Worm (Caenorhabditis elegans) whole organism, young adult: ENCODE data around the gene ida-1.

Experiments used
- atf-7 ChIP-seq: sonication (generic microtip); optimal IDR thresholded peaks from 2 replicates; lab custom pipeline; 2017; ENCODE audit warnings: mild to moderate bottlenecking, missing genetic modification characterization, missing compliant biosample characterization
- die-1 ChIP-seq: sonication (generic microtip); optimal IDR thresholded peaks from 2 replicates; lab custom pipeline; 2016; ENCODE audit warnings: missing genotype, mild to moderate bottlenecking, missing genetic modification characterization, missing compliant biosample characterization

ce11 chrIII:5711242-5711641 lies 44.1 kb upstream of the ida-1 start, which contains the start of gene rbm-26:
- no peak for TF ChIP-seq atf-7 (tag; lab: Kevin White, UChicago)
- TF ChIP-seq die-1 (tag; lab: Kevin White, UChicago) = no peak
